Worm (Caenorhabditis elegans): ENCODE data around the gene F21A3.3.

F21A3.3 gene

DNA sequence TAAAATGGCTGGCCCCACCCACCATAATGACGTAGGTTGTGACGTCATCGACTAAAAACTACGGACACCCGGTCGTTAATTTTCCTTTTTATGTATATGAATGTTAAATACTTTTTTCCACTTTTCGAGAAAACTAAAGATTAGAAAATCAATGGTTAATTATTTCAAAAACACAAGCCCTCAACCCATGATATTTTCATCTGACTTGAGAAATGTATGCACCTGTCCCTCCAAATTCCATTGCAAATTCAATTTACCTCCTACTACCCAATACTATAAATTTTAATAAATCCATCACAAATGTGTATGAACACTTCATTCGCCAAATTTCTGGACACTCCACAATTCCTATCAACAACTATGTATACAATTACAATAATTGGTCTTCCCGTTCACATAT lies 11.6 kb downstream of the F21A3.3 start, which contains the start of gene srh-276:
Gene srh-276 (plus strand): TSS at position 301 of the 400 bp plus-strand sequence.
- TF ChIP-seq aly-2 (tag; optimal IDR thresholded peaks at IDR 0.05) (no peak), fkh-2 (tag; optimal IDR thresholded peaks at IDR 0.05) (no peak), nhr-237 (tag; optimal IDR thresholded peaks at IDR 0.05) (no peak), fos-1 (tag; optimal IDR thresholded peaks at IDR 0.05) (no peak), zag-1 (tag; optimal IDR thresholded peaks at IDR 0.05) (no peak), eor-1 (tag; optimal IDR thresholded peaks at IDR 0.05) (no peak), lin-39 (tag; optimal IDR thresholded peaks at IDR 0.05) (no peak), nhr-77 (tag; optimal IDR thresholded peaks at IDR 0.05) (no peak), nhr-25 (tag; optimal IDR thresholded peaks at IDR 0.05) (no peak), nfya-1 (tag; optimal IDR thresholded peaks at IDR 0.05; ENCODE audit: insufficient read depth) (no peak), daf-12 (tag; optimal IDR thresholded peaks at IDR 0.05) (no peak), tbx-2 (tag; optimal IDR thresholded peaks at IDR 0.05) (no peak), jun-1 (tag; optimal IDR thresholded peaks at IDR 0.05) (no peak), mdl-1 (tag; optimal IDR thresholded peaks at IDR 0.05) (no peak), unc-62 (GFP tag; optimal IDR thresholded peaks at IDR 0.05) (no peak), egl-27 (tag; optimal IDR thresholded peaks at IDR 0.05) (no peak), nhr-12 (tag; optimal IDR thresholded peaks at IDR 0.05) (no peak), R02D3.7 (tag; optimal IDR thresholded peaks at IDR 0.05) (no peak), ceh-28 (tag; optimal IDR thresholded peaks at IDR 0.05) (no peak)

DNA sequence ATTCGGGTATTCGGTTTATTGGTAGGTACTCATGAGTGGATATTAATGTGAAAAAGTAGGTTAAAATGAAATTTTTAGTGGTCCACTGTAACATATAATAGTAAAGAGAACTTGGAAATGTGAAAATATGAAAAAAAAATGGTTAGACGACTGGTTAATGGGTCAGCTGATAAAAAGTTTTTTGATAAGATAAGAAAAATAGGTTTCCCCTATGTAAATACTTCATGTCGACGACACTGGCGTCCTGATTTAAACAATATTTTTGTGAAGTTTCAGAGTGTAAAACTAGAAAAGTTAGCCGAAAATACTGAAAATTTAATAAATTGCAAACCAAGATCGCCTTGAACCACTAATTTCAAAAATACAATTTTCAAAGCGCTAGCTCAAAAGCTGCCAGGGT lies 15.6 kb downstream of the F21A3.3 start, which contains the start of gene F21A3.11:
Gene F21A3.11 (minus strand): TSS at position 117 of the 400 bp plus-strand sequence.
- TF ChIP-seq elt-2 (tag; optimal IDR thresholded peaks at IDR 0.05) = peak; percentile 73
- peak; percentile 31 for TF ChIP-seq pqm-1 (tag; optimal IDR thresholded peaks at IDR 0.05)
- no peak for TF ChIP-seq aly-2 (tag; optimal IDR thresholded peaks at IDR 0.05)
- peak; percentile 54 for TF ChIP-seq pha-4 (tag; optimal IDR thresholded peaks at IDR 0.05)

DNA sequence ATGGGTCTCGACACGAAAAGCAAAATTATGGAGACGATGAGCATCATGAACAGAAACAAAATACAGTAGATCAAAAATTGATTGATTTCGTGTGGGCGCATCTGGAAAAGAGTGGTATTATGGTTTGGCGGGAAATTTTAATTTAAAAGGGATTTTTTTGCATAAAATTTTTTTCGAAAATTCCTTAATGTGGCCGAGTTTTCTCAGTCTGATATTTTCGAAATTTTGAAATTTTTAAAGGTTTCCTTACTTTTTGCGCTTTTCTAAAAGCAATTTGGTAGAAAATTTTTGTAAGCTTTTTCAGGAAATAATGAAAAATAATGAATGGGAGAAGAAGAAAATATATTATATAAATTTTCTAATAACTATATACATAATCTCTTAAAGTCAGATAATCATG lies 16.4 kb downstream of the F21A3.3 start, which contains the start of gene F21A3.2:
Gene F21A3.2 (minus strand): TSS at position 101 of the 400 bp plus-strand sequence.
- TF ChIP-seq daf-12 (tag; optimal IDR thresholded peaks at IDR 0.05) = no peak
- TF ChIP-seq zag-1 (tag; optimal IDR thresholded peaks at IDR 0.05) = no peak

DNA sequence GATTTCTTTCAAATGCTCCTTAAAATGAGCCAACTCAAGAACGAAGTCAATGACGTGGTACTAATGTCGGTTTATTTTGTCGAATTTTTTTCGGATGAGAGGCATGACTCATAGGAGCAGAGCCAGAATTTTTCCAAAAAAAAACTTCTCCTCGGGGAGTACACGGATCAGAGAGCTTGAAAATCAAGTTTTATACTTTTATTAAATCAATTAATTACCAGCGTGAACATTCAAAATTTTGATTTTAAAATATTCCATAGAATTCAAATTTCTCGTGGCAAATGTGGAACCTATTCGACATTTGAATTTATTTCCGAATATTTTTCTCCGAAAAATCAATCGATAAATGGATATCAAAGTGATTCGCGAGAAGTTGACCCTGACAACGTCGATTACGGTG lies 18.8 kb downstream of the F21A3.3 start, which contains the start of gene F21A3.4:
Gene F21A3.4 (plus strand): TSS at position 301 of the 400 bp plus-strand sequence.
- TF ChIP-seq unc-62 (GFP tag; optimal IDR thresholded peaks at IDR 0.05) (no peak), ceh-28 (tag; optimal IDR thresholded peaks at IDR 0.05) (no peak), fkh-10 (GFP tag; optimal IDR thresholded peaks at IDR 0.05) (no peak), aly-2 (tag; optimal IDR thresholded peaks at IDR 0.05) (no peak), lin-15B (tag; optimal IDR thresholded peaks at IDR 0.05) (no peak), ZK546.5 (tag; optimal IDR thresholded peaks at IDR 0.05) (no peak), nhr-23 (tag; optimal IDR thresholded peaks at IDR 0.05) (no peak), skn-1 (tag; optimal IDR thresholded peaks at IDR 0.05) (no peak), elt-3 (tag; optimal IDR thresholded peaks at IDR 0.05) (no peak), daf-12 (tag; optimal IDR thresholded peaks at IDR 0.05) (no peak), nhr-76 (tag; optimal IDR thresholded peaks at IDR 0.05) (no peak), nhr-12 (tag; optimal IDR thresholded peaks at IDR 0.05) (no peak)

DNA sequence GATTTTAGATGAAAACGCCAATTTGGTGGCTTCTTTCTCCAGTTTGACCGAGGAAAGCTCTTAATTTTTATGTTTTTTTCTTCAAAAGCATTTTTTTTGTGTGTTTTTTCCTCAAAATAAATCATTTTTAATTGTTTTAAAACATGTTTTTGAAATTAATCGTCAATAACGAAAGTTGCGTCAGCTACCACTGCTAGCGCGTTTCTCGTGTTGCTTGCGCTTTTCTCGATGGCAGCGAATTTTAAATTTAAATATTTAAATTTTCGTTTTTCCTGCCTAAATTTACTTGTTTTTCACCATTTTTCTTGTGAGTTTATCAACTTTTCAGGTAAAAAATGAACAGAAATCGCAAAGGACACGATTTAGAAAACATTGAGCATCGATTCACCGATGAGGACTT lies 20.4 kb downstream of the F21A3.3 start, which contains the start of gene prde-1:
Gene prde-1 (plus strand): TSS at position 322 of the 400 bp plus-strand sequence.
- TF ChIP-seq nhr-43 (tag; optimal IDR thresholded peaks at IDR 0.05; ENCODE audit: poor library complexity, severe bottlenecking) (no peak), lin-15B (tag; optimal IDR thresholded peaks at IDR 0.05) (no peak), mml-1 (tag; optimal IDR thresholded peaks at IDR 0.05) (no peak), ceh-28 (tag; optimal IDR thresholded peaks at IDR 0.05) (no peak), ceh-16 (tag; optimal IDR thresholded peaks at IDR 0.05) (no peak), nfya-1 (tag; optimal IDR thresholded peaks at IDR 0.05; ENCODE audit: insufficient read depth) (no peak), nhr-25 (tag; optimal IDR thresholded peaks at IDR 0.05) (no peak), egl-5 (tag; optimal IDR thresholded peaks at IDR 0.05) (no peak), skn-1 (tag; optimal IDR thresholded peaks at IDR 0.05) (no peak), ama-1 (optimal IDR thresholded peaks at IDR 0.05) (no peak), daf-12 (tag; optimal IDR thresholded peaks at IDR 0.05) (no peak), ztf-4 (tag; optimal IDR thresholded peaks at IDR 0.05) (no peak)

Measured in whole organism, L3 larva.